Worm (Caenorhabditis elegans) whole organism, mixed stage, embryonic: ENCODE results near the gene F02D10.2.
"Not testable (repeated sequence)": the region's sequence is repeated elsewhere in the genome, so short reads cannot be mapped to it uniquely, and the experiment has no call there.

Experiments used
- M03D4.4 ChIP-seq: sonication (generic microtip); optimal IDR thresholded peaks from 2 replicates; lab custom pipeline; 2017; ENCODE audit warnings: mild to moderate bottlenecking, missing genetic modification characterization, missing compliant biosample characterization
- blmp-1 ChIP-seq: fragments of 150-350 bp; optimal IDR thresholded peaks from 2 replicates; lab custom pipeline; 2014; ENCODE audit warnings: missing biosample characterization, missing genetic modification characterization
- ceh-39 ChIP-seq: fragments of 150-350 bp; optimal IDR thresholded peaks from 2 replicates; lab custom pipeline; 2014; ENCODE audit warnings: missing biosample characterization, missing genetic modification characterization
- ceh-43 ChIP-seq: fragments of 200-800 bp; sonication (Bioruptor generic); optimal IDR thresholded peaks from 2 replicates; lab custom pipeline; 2018; ENCODE audit warnings: mild to moderate bottlenecking, missing genetic modification characterization, moderate library complexity, missing compliant biosample characterization
- ceh-83 ChIP-seq: fragments of 200-800 bp; sonication (Bioruptor generic); optimal IDR thresholded peaks from 2 replicates; lab custom pipeline; 2018; ENCODE audit warnings: mild to moderate bottlenecking, missing genetic modification characterization, missing compliant biosample characterization
- ces-1 ChIP-seq: fragments of 150-350 bp; optimal IDR thresholded peaks from 2 replicates; lab custom pipeline; 2014; ENCODE audit warnings: missing biosample characterization, missing genetic modification reagents, missing genetic modification characterization
- drap-1 ChIP-seq: fragments of 200-800 bp; sonication (Bioruptor generic); optimal IDR thresholded peaks from 3 replicates; lab custom pipeline; 2018; ENCODE audit warnings: mild to moderate bottlenecking, missing genetic modification characterization, missing compliant biosample characterization
- elt-1 ChIP-seq: sonication (generic microtip); optimal IDR thresholded peaks from 2 replicates; lab custom pipeline; 2017; ENCODE audit warnings: missing genetic modification characterization, mild to moderate bottlenecking, missing compliant biosample characterization, antibody characterized with exemption, moderate library complexity, borderline replicate concordance; ENCODE audit not compliant: insufficient read depth
- elt-3 ChIP-seq: fragments of 150-350 bp; optimal IDR thresholded peaks from 2 replicates; lab custom pipeline; 2014; ENCODE audit warnings: missing biosample characterization, missing genetic modification characterization
- flh-1 ChIP-seq: fragments of 200-800 bp; sonication (Bioruptor generic); optimal IDR thresholded peaks from 2 replicates; lab custom pipeline; 2018; ENCODE audit warnings: mild to moderate bottlenecking, missing genetic modification characterization, moderate library complexity, missing compliant biosample characterization
- ham-2 ChIP-seq: fragments of 200-800 bp; sonication (Bioruptor generic); optimal IDR thresholded peaks from 2 replicates; lab custom pipeline; 2018; ENCODE audit warnings: mild to moderate bottlenecking, missing genetic modification characterization, missing compliant biosample characterization
- hlh-1 ChIP-seq: fragments of 150-350 bp; optimal IDR thresholded peaks from 2 replicates; lab custom pipeline; 2014; ENCODE audit warnings: missing biosample characterization, missing genetic modification reagents, missing genetic modification characterization
- lin-13 ChIP-seq: fragments of 150-350 bp; optimal IDR thresholded peaks from 2 replicates; lab custom pipeline; 2014; ENCODE audit warnings: missing biosample characterization, missing genetic modification characterization
- lin-32 ChIP-seq: fragments of 200-800 bp; sonication (Bioruptor generic); optimal IDR thresholded peaks from 2 replicates; lab custom pipeline; 2018; ENCODE audit warnings: mild to moderate bottlenecking, missing genetic modification characterization, missing compliant biosample characterization
- lsy-2 ChIP-seq: fragments of 150-350 bp; optimal IDR thresholded peaks from 2 replicates; lab custom pipeline; 2014; ENCODE audit warnings: missing biosample characterization, missing genetic modification characterization
- mab-5 ChIP-seq: fragments of 150-350 bp; optimal IDR thresholded peaks from 2 replicates; lab custom pipeline; 2014; ENCODE audit warnings: missing biosample characterization, missing genetic modification characterization
- mep-1 ChIP-seq: fragments of 150-350 bp; optimal IDR thresholded peaks from 2 replicates; lab custom pipeline; 2017; ENCODE audit warnings: missing biosample characterization, missing genetic modification reagents, missing genetic modification characterization, inconsistent platforms
- mls-2 ChIP-seq: sonication (generic microtip); optimal IDR thresholded peaks from 2 replicates; lab custom pipeline; 2016; ENCODE audit warnings: mild to moderate bottlenecking, missing genetic modification characterization, moderate library complexity, missing compliant biosample characterization
- nhr-12 ChIP-seq: fragments of 150-350 bp; optimal IDR thresholded peaks from 2 replicates; lab custom pipeline; 2014; ENCODE audit warnings: missing biosample characterization, missing genetic modification characterization
- nhr-2 ChIP-seq: fragments of 150-350 bp; optimal IDR thresholded peaks from 2 replicates; lab custom pipeline; 2014; ENCODE audit warnings: missing biosample characterization, missing genetic modification characterization
- nhr-237 ChIP-seq: fragments of 150-350 bp; optimal IDR thresholded peaks from 2 replicates; lab custom pipeline; 2014; ENCODE audit warnings: missing biosample characterization, missing genetic modification characterization
- nhr-28 ChIP-seq: fragments of 150-350 bp; optimal IDR thresholded peaks from 2 replicates; lab custom pipeline; 2014; ENCODE audit warnings: missing biosample characterization, missing genetic modification characterization
- nhr-76 ChIP-seq: sonication (generic microtip); optimal IDR thresholded peaks from 2 replicates; lab custom pipeline; 2017; ENCODE audit warnings: missing biosample characterization, missing genetic modification characterization
- pha-4 ChIP-seq: fragments of 150-350 bp; optimal IDR thresholded peaks from 2 replicates; lab custom pipeline; 2018; ENCODE audit warnings: missing biosample characterization, missing genetic modification reagents, missing genetic modification characterization
- sem-2 ChIP-seq: fragments of 200-800 bp; sonication (Bioruptor generic); optimal IDR thresholded peaks from 2 replicates; lab custom pipeline; 2018; ENCODE audit warnings: mild to moderate bottlenecking, missing genetic modification characterization, missing compliant biosample characterization
- snpc-4 ChIP-seq: fragments of 150-350 bp; optimal IDR thresholded peaks from 2 replicates; lab custom pipeline; 2014; ENCODE audit warnings: missing biosample characterization, missing genetic modification characterization
- tbx-8 ChIP-seq: fragments of 200-800 bp; sonication (Bioruptor generic); optimal IDR thresholded peaks from 2 replicates; lab custom pipeline; 2018; ENCODE audit warnings: mild to moderate bottlenecking, missing genetic modification characterization, moderate library complexity, missing compliant biosample characterization
- unc-120 ChIP-seq: sonication (generic microtip); optimal IDR thresholded peaks from 2 replicates; lab custom pipeline; 2017; ENCODE audit warnings: missing genetic modification characterization, missing compliant biosample characterization; ENCODE audit not compliant: poor library complexity, severe bottlenecking
- unc-62 ChIP-seq: fragments of 150-350 bp; optimal IDR thresholded peaks from 2 replicates; lab custom pipeline; 2014; ENCODE audit warnings: missing biosample characterization, missing genetic modification reagents, missing genetic modification characterization
- ztf-11 ChIP-seq: fragments of 150-350 bp; optimal IDR thresholded peaks from 2 replicates; lab custom pipeline; 2014; ENCODE audit warnings: missing biosample characterization, missing genetic modification characterization

The F02D10.2 gene

ce11 chrX:13435790-13436472, 27.8 kb downstream of the F02D10.2 start, which contains the start of gene jmjd-3.3:
Gene jmjd-3.3, plus strand, starts transcription at chrX:13436422.
- TF ChIP-seq nhr-76 (no peak), ceh-43 (GFP tag; lab: Kevin White, UChicago) (no peak), unc-62 (GFP tag; lab: Kevin White, UChicago) (no peak), nhr-12 (no peak), hlh-1 (no peak), mep-1 (tag; lab: Kevin White, UChicago) (no peak), elt-3 (no peak), unc-120 (tag; lab: Kevin White, UChicago) (no peak), nhr-28 (tag; lab: Kevin White, UChicago) (no peak), nhr-237 (no peak), M03D4.4 (no peak), mls-2 (no peak), lin-13 (tag; lab: Kevin White, UChicago) (no peak), ceh-83 (GFP tag; lab: Kevin White, UChicago) (no peak), blmp-1 (no peak), lsy-2 (tag; lab: Kevin White, UChicago) (no peak), elt-1 (tag; lab: Kevin White, UChicago) (no peak), ces-1 (GFP tag; lab: Kevin White, UChicago) (no peak)
- TF ChIP-seq, all 35 proteins: peak for 0

DNA sequence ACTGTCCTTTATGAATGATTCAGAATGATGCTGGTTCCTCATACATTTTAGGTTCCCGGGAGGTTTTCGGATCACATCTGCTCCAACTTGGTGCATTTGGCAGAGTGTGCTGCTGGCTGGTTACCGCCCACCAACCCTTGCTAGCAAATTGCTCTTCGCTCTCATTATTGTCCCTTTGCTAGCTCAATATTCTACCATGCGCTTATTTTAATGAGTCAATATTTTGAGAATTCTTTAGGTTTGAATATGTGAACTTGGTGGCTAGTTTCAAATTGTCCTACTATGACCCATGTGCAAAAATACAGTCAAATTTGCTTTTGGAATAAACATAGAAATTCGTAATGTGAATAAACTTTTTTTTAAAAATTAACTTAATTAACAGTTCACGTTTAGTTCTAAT, 28.6 kb downstream of the F02D10.2 start:
- TF ChIP-seq nhr-28 (tag; lab: Kevin White, UChicago) = no peak
- TF ChIP-seq pha-4 (tag; lab: Kevin White, UChicago) = no peak
- no peak for TF ChIP-seq elt-3
- TF ChIP-seq hlh-1 = no peak
- no peak for TF ChIP-seq lin-32 (GFP tag; lab: Kevin White, UChicago)

- not testable (repeated sequence) for TF ChIP-seq tbx-8 (GFP tag; lab: Kevin White, UChicago); mab-5 (tag; lab: Kevin White, UChicago); flh-1 (GFP tag; lab: Kevin White, UChicago)
- TF ChIP-seq, all 35 proteins: peak for 0; not testable (repeated sequence) for 35
Measured at ce11 chrX:13431388-13431787, 32.3 kb downstream of the F02D10.2 start, which contains the start of gene C29F7.10. Gene C29F7.10, minus strand, starts transcription at chrX:13431488.

DNA sequence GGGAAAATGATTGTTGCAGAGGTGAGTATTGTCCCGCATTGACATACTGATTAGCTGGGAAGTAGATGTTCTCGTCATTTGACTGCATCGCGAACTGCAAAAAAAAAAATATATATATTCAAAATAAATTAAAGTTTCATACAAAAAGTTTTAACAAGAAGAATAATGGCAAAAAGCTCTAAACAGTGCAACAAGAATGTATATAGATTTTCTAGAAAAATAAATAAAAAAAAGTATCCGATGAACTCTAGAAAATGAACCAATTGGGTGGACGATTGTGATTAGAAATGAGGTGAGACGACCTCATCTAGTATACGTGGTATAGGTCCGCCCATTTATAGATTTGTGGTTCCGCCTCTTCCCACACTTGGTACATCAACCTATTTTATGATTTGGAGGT, 34.9 kb downstream of the F02D10.2 start, which contains the start of gene fkh-4:
fkh-4 (minus strand) TSS at position 101 of the 400 bp plus-strand sequence.
- TF ChIP-seq M03D4.4; elt-1 (tag; lab: Kevin White, UChicago); snpc-4 (tag; lab: Kevin White, UChicago): not testable (repeated sequence)

DNA sequence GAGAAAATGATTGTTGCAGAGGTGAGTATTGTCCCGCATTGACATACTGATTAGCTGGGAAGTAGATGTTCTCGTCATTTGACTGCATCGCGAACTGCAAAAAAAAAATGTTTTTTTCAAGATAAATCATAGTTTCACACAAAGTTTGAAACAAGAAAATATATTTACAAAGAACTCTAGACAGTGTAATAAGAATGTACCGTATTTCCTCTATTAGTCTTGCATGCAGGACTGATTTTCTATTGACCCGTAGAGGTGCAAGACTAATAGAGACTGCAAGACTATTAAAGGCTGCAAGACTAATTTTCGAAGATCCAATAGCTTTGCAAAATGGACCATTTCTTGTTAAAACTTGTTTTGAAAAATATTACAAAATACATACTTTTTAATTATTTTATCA, 40.4 kb downstream of the F02D10.2 start, which contains the start of gene fkh-3:
fkh-3 (minus strand) TSS at position 101 of the 400 bp plus-strand sequence.
- TF ChIP-seq drap-1 (GFP tag; lab: Kevin White, UChicago) (no peak), ham-2 (GFP tag; lab: Kevin White, UChicago) (no peak), mls-2 (no peak), M03D4.4 (no peak), tbx-8 (GFP tag; lab: Kevin White, UChicago) (no peak), snpc-4 (tag; lab: Kevin White, UChicago) (no peak), nhr-237 (no peak), lin-13 (tag; lab: Kevin White, UChicago) (no peak), ces-1 (GFP tag; lab: Kevin White, UChicago) (no peak), nhr-2 (tag; lab: Kevin White, UChicago) (no peak), flh-1 (GFP tag; lab: Kevin White, UChicago) (no peak), hlh-1 (no peak), mep-1 (tag; lab: Kevin White, UChicago) (no peak)

DNA sequence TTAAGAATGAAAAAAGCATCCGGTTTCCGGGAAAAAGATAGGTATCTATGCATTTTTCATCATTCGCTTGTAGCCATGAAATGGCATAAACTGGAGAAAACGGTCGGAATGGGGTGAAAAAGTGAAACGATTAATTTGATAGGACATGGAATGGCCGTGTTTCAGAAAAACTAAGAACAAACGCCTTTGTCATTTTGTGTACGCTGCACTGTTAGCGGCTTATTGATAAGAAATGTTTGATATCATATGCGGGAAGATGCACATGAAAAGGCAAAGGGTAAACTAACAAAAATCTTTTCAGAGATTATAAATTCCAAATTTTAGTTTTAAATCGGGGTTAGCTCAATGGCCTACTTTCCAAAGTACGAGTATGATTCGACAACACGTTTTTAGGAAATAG, 42.6 kb downstream of the F02D10.2 start:
- no peak for TF ChIP-seq pha-4 (tag; lab: Kevin White, UChicago)
- no peak for TF ChIP-seq nhr-2 (tag; lab: Kevin White, UChicago)
- TF ChIP-seq tbx-8 (GFP tag; lab: Kevin White, UChicago) = no peak
- no peak for TF ChIP-seq ceh-39 (tag; lab: Kevin White, UChicago)
- no peak for TF ChIP-seq lin-32 (GFP tag; lab: Kevin White, UChicago)
- TF ChIP-seq nhr-12 = no peak
- no peak for TF ChIP-seq nhr-237
- no peak for TF ChIP-seq elt-1 (tag; lab: Kevin White, UChicago)
- TF ChIP-seq lsy-2 (tag; lab: Kevin White, UChicago) = no peak
- TF ChIP-seq mls-2 = no peak
- no peak for TF ChIP-seq mab-5 (tag; lab: Kevin White, UChicago)
- no peak for TF ChIP-seq ztf-11 (tag; lab: Kevin White, UChicago)
- TF ChIP-seq sem-2 = no peak
- no peak for TF ChIP-seq ham-2 (GFP tag; lab: Kevin White, UChicago)
- no peak for TF ChIP-seq nhr-28 (tag; lab: Kevin White, UChicago)
